Fruit fly (Drosophila melanogaster): ENCODE measurements around the gene CG14420.

The CG14420 gene

dm6 chrX:2947545-2948072, 9.0 kb downstream of the CG14420 start, which contains the start of gene CG3603:
TSS of gene CG3603 (plus strand) at chrX:2948034.
- no peak for TF ChIP-seq CTCF (optimal IDR thresholded peaks at IDR 0.05)
- no peak for TF ChIP-seq CG8478 (optimal IDR thresholded peaks at IDR 0.05)

dm6 chrX:2949114-2949513, 10.5 kb downstream of the CG14420 start:
- peak; percentile 85 to 87 for TF ChIP-seq CTCF (optimal IDR thresholded peaks at IDR 0.05)
- no peak for TF ChIP-seq CG8478 (optimal IDR thresholded peaks at IDR 0.05)

- TF ChIP-seq CTCF (optimal IDR thresholded peaks at IDR 0.05), result no peak
- no peak for TF ChIP-seq CG8478 (optimal IDR thresholded peaks at IDR 0.05)
These were observed 13.0 kb downstream of the CG14420 start for dm6 chrX:2951637-2952036.

- TF ChIP-seq CTCF (optimal IDR thresholded peaks at IDR 0.05) (no peak), CG8478 (optimal IDR thresholded peaks at IDR 0.05) (no peak)
These were observed 18.0 kb downstream of the CG14420 start for dm6 chrX:2956641-2957040.

DNA sequence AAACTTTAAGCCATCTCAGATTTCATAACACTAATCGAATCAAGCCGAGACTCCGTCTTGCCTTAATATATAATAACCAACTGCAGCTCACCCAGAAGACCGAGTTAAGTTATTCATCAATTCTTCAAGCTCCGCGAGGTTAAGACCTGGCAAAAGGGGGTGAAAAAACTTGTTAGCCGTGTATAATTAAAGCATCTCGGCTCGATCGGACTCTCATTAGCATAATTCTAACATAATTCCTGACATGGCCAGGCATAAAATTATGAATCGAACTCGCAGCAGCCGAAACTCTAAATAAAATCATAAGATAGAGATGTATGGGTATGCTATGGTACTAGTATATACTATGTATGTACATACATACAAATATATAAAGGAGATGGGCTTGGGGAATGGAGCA, 24.5 kb downstream of the CG14420 start:
- no peak for TF ChIP-seq CG8478 (optimal IDR thresholded peaks at IDR 0.05)
- TF ChIP-seq CTCF (optimal IDR thresholded peaks at IDR 0.05), result no peak

DNA sequence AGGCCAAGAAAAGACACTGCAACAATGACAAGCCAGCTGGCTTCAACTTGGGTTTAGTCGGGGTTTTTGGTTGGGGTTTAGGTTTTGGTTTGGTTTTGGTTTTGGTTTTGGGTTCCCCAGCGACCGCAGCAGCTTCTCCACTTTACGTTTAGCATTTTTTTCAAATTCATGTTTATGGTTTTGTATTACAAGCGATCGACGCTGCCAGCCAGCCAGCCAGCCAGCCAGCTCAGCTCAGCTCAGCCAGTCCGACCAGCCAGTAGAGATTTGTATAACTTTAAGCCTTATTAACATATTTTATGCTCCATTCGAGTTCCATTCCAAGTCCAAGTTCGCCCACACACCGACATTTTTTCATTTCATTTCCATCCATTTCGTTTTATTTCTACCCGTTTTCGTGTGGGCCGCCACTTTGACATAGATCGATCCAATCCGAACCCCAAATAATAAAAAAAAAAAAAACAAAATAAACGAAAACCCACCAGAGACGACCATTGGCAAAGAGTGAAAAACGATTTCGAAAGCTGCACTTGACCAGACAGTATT, 25.2 kb downstream of the CG14420 start:
- no peak for TF ChIP-seq CG8478 (optimal IDR thresholded peaks at IDR 0.05)
- no peak for TF ChIP-seq CTCF (optimal IDR thresholded peaks at IDR 0.05)

dm6 chrX:2964678-2965231, 26.1 kb downstream of the CG14420 start:
- no peak for TF ChIP-seq CG8478 (optimal IDR thresholded peaks at IDR 0.05)
- TF ChIP-seq CTCF (optimal IDR thresholded peaks at IDR 0.05), result no peak

DNA sequence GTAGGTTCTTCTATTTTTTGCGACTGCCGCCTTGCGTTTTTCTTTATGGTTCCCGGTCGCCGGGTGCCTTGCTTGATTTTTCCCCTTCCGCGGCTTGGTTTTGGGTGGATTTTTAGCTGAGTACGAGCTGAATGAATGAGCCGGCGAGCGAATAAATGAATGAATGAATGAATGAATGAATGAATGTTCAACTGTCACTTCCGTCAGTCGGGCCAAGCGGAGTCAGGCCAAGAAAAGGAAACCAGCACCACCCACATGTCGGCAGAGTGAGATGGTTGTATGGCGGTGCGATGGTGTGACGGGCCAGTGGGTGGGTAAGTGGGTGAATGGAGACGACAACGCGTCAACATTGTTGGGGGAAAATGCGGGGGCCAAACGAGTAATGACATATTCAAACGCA, 30.4 kb downstream of the CG14420 start:
- TF ChIP-seq CTCF (optimal IDR thresholded peaks at IDR 0.05) (no peak), CG8478 (optimal IDR thresholded peaks at IDR 0.05) (no peak)

DNA sequence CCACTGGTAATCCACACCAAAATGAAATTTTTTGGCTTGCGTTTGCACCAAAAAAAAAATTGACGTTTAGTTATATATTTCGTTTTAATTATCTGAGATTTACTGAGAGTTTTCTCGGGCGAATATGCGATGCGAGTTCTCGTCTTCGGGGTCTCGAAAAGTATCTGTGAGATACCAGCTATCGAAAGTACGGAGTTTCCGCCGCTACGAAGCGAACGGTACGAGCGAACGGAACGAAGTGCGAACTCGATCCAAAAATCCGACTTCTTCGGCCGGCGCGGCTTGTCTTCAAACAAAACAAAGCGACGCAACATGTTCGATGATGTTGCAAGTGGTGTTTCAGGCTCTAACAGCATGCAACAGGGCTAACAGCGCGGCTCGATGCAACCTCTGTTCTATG, 34.9 kb downstream of the CG14420 start, which contains the start of gene rst:
Gene rst, minus strand, starts transcription at position 242 of the 400 bp plus-strand sequence.
- TF ChIP-seq CG8478 (optimal IDR thresholded peaks at IDR 0.05) (no peak), CTCF (optimal IDR thresholded peaks at IDR 0.05) (no peak)

dm6 chrX:2977857-2978473, 39.3 kb downstream of the CG14420 start:
- TF ChIP-seq CG8478 (optimal IDR thresholded peaks at IDR 0.05), result no peak
- no peak for TF ChIP-seq CTCF (optimal IDR thresholded peaks at IDR 0.05)

DNA sequence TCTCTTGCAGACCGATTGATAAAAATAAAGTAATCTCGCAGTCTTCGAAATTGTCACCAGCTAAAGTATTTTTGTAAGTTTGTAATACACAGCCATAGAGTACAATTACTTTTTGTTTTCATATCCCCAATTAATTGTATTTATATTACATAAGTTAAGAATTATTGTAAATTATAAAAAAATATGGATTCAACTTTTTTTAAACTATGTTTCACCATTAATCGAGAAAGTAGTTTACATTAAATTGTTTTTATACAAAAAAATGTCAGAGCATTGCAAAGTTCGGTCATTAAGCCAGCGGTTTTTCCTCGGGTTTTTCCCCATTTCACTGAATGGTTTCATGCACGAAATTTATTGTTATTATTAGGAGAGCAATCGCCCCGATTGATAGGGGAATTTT, 41.6 kb downstream of the CG14420 start:
- TF ChIP-seq CG8478 (optimal IDR thresholded peaks at IDR 0.05) (no peak), CTCF (optimal IDR thresholded peaks at IDR 0.05) (no peak)

dm6 chrX:2982441-2982995, 43.9 kb downstream of the CG14420 start:
- TF ChIP-seq CG8478 (optimal IDR thresholded peaks at IDR 0.05), result no peak
- no peak for TF ChIP-seq CTCF (optimal IDR thresholded peaks at IDR 0.05)

- TF ChIP-seq CTCF (optimal IDR thresholded peaks at IDR 0.05), result no peak
- TF ChIP-seq CG8478 (optimal IDR thresholded peaks at IDR 0.05), result no peak
These were observed 46.5 kb downstream of the CG14420 start for dm6 chrX:2984902-2985772.

dm6 chrX:2987320-2987719, 48.7 kb downstream of the CG14420 start:
- TF ChIP-seq CG8478 (optimal IDR thresholded peaks at IDR 0.05) (no peak), CTCF (optimal IDR thresholded peaks at IDR 0.05) (no peak)

- TF ChIP-seq CTCF (optimal IDR thresholded peaks at IDR 0.05) (no peak), CG8478 (optimal IDR thresholded peaks at IDR 0.05) (no peak)
These were observed 50.7 kb downstream of the CG14420 start for dm6 chrX:2989332-2989731.

All from S2 (cell line).